Worm (Caenorhabditis elegans): ENCODE measurements around the gene sek-3.

DNA sequence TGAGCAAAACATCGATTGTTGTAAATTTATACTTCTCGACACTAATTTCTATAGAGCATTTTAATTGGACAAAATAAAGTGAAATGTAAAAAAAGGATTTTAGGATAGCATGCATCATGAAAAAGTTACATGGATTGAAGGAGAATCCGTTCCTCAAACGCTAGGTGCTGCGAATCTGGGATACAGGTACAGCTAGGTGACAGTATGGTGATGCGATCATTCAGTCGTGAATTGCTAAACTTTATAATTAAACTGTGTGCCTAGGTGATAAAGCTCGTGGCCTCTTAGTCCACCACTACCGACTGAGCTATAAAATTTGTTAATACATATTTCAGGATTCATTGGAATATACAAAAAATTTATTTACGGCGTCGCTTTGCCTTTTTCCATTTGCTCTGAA lies 48.9 kb downstream of the sek-3 start:
- TF ChIP-seq lin-39 (tag; optimal IDR thresholded peaks at IDR 0.05) (no peak), alr-1 (tag; optimal IDR thresholded peaks at IDR 0.05) (no peak), ama-1 (optimal IDR thresholded peaks at IDR 0.05) (no peak), gmeb-1 (tag; optimal IDR thresholded peaks at IDR 0.05) (no peak), R02D3.7 (tag; optimal IDR thresholded peaks at IDR 0.05) (no peak), ztf-1 (GFP tag; conservative IDR thresholded peaks at IDR 0.05) (no peak)

Measured in whole organism, L2 larva.